Worm (Caenorhabditis elegans) whole organism, L2 larva: ENCODE measurements around the gene srw-120.

Experiments
- C34F6.9 ChIP-seq: fragments of 150-350 bp; optimal IDR thresholded peaks from 2 replicates; lab custom pipeline; 2014; ENCODE audit warnings: missing biosample characterization, missing genetic modification characterization
- F13H6.1 ChIP-seq: sonication (generic microtip); optimal IDR thresholded peaks from 2 replicates; lab custom pipeline; 2016; ENCODE audit warnings: missing genetic modification characterization, missing compliant biosample characterization
- R02D3.7 ChIP-seq: fragments of 150-350 bp; optimal IDR thresholded peaks from 2 replicates; lab custom pipeline; 2014; ENCODE audit warnings: missing biosample characterization, missing genetic modification characterization
- Y55F3AM.14 ChIP-seq: fragments of 200-800 bp; sonication (Bioruptor generic); optimal IDR thresholded peaks from 2 replicates; lab custom pipeline; 2018; ENCODE audit warnings: mild to moderate bottlenecking, missing genetic modification characterization, missing compliant biosample characterization
- alr-1 ChIP-seq: fragments of 150-350 bp; optimal IDR thresholded peaks from 2 replicates; lab custom pipeline; 2014; ENCODE audit warnings: missing biosample characterization, missing genetic modification characterization
- ama-1 ChIP-seq: fragments of 150-350 bp; optimal IDR thresholded peaks from 2 replicates; lab custom pipeline; 2018; ENCODE audit warnings: inconsistent platforms
- ceh-16 ChIP-seq: fragments of 150-350 bp; optimal IDR thresholded peaks from 2 replicates; lab custom pipeline; 2014; ENCODE audit warnings: missing biosample characterization, missing genetic modification characterization
- crh-2 ChIP-seq: sonication (generic microtip); optimal IDR thresholded peaks from 2 replicates; lab custom pipeline; 2017; ENCODE audit warnings: missing biosample characterization, missing genetic modification characterization
- dmd-4 ChIP-seq: sonication (generic microtip); optimal IDR thresholded peaks from 2 replicates; lab custom pipeline; 2017; ENCODE audit warnings: missing biosample characterization, missing genetic modification characterization
- egl-27 ChIP-seq: sonication (generic microtip); optimal IDR thresholded peaks from 3 replicates; lab custom pipeline; 2017; ENCODE audit warnings: missing biosample characterization, missing genetic modification reagents, missing genetic modification characterization
- elt-1 ChIP-seq: fragments of 150-350 bp; optimal IDR thresholded peaks from 2 replicates; lab custom pipeline; 2014; ENCODE audit warnings: missing biosample characterization, missing genetic modification characterization
- elt-3 ChIP-seq: sonication (generic microtip); optimal IDR thresholded peaks from 2 replicates; lab custom pipeline; 2017; ENCODE audit warnings: missing biosample characterization, missing genetic modification characterization
- fos-1 ChIP-seq: fragments of 150-350 bp; optimal IDR thresholded peaks from 2 replicates; lab custom pipeline; 2014; ENCODE audit warnings: missing biosample characterization, missing genetic modification characterization
- gmeb-1 ChIP-seq: fragments of 150-350 bp; optimal IDR thresholded peaks from 2 replicates; lab custom pipeline; 2014; ENCODE audit warnings: missing biosample characterization, missing genetic modification characterization
- lin-13 ChIP-seq: fragments of 150-350 bp; optimal IDR thresholded peaks from 2 replicates; lab custom pipeline; 2014; ENCODE audit warnings: missing biosample characterization, missing genetic modification reagents, missing genetic modification characterization
- lin-39 ChIP-seq: fragments of 150-350 bp; optimal IDR thresholded peaks from 2 replicates; lab custom pipeline; 2014; ENCODE audit warnings: missing biosample characterization, missing genetic modification reagents, missing genetic modification characterization
- mab-5 ChIP-seq: fragments of 150-350 bp; optimal IDR thresholded peaks from 2 replicates; lab custom pipeline; 2014; ENCODE audit warnings: missing biosample characterization, missing genetic modification characterization
- mbf-1 ChIP-seq: sonication (generic microtip); optimal IDR thresholded peaks from 2 replicates; lab custom pipeline; 2017; ENCODE audit warnings: missing biosample characterization, missing genetic modification characterization
- mdl-1 ChIP-seq, 2 experiments: fragments of 150-350 bp in 1 of 2; sonication (generic microtip) in 1 of 2; optimal IDR thresholded peaks; 2 replicates each; lab custom pipeline; 2017; ENCODE audit warnings: missing biosample characterization in 2 of 2, missing genetic modification characterization in 2 of 2
- nhr-10 ChIP-seq: sonication (generic microtip); optimal IDR thresholded peaks from 2 replicates; lab custom pipeline; 2017; ENCODE audit warnings: missing biosample characterization, missing genetic modification characterization
- nhr-11 ChIP-seq: fragments of 150-350 bp; optimal IDR thresholded peaks from 2 replicates; lab custom pipeline; 2014; ENCODE audit warnings: missing biosample characterization, missing genetic modification characterization
- nhr-12 ChIP-seq: fragments of 150-350 bp; optimal IDR thresholded peaks from 2 replicates; lab custom pipeline; 2014; ENCODE audit warnings: missing biosample characterization, missing genetic modification characterization
- nhr-21 ChIP-seq: fragments of 150-350 bp; optimal IDR thresholded peaks from 2 replicates; lab custom pipeline; 2014; ENCODE audit warnings: missing biosample characterization, missing genetic modification characterization
- nhr-6 ChIP-seq: fragments of 150-350 bp; optimal IDR thresholded peaks from 2 replicates; lab custom pipeline; 2014; ENCODE audit warnings: missing biosample characterization, missing genetic modification characterization
- nhr-77 ChIP-seq: fragments of 150-350 bp; optimal IDR thresholded peaks from 2 replicates; lab custom pipeline; 2014; ENCODE audit warnings: missing biosample characterization, missing genetic modification characterization
- peb-1 ChIP-seq: fragments of 150-350 bp; optimal IDR thresholded peaks from 2 replicates; lab custom pipeline; 2014; ENCODE audit warnings: missing biosample characterization, missing genetic modification characterization
- sem-4 ChIP-seq: fragments of 150-350 bp; optimal IDR thresholded peaks from 2 replicates; lab custom pipeline; 2014; ENCODE audit warnings: missing biosample characterization, missing genetic modification reagents, missing genetic modification characterization
- sma-3 ChIP-seq: sonication (generic microtip); optimal IDR thresholded peaks from 2 replicates; lab custom pipeline; 2016; ENCODE audit warnings: missing genetic modification reagents, missing genetic modification characterization, missing compliant biosample characterization
- sma-9 ChIP-seq, 2 experiments: fragments of 150-350 bp in 1 of 2; sonication (generic microtip) in 1 of 2; optimal IDR thresholded peaks; 2 replicates each; lab custom pipeline; 2014 to 2016; ENCODE audit warnings: missing genetic modification characterization in 2 of 2, mild to moderate bottlenecking in 1 of 2, missing biosample characterization in 1 of 2, missing compliant biosample characterization in 1 of 2, missing genetic modification reagents in 1 of 2, moderate library complexity in 1 of 2
- unc-39 ChIP-seq: fragments of 150-350 bp; optimal IDR thresholded peaks from 2 replicates; lab custom pipeline; 2014; ENCODE audit warnings: missing biosample characterization, missing genetic modification characterization
- unc-55 ChIP-seq: fragments of 150-350 bp; sonication (generic microtip); optimal IDR thresholded peaks from 3 replicates; lab custom pipeline; 2014; ENCODE audit warnings: missing biosample characterization, missing genetic modification reagents, missing genetic modification characterization
- unc-62 ChIP-seq: fragments of 150-350 bp; optimal IDR thresholded peaks from 2 replicates; lab custom pipeline; 2014; ENCODE audit warnings: missing biosample characterization, missing genetic modification reagents, missing genetic modification characterization
- zag-1 ChIP-seq: fragments of 150-350 bp; optimal IDR thresholded peaks from 2 replicates; lab custom pipeline; 2014; ENCODE audit warnings: missing biosample characterization, missing genetic modification characterization
- ztf-1 ChIP-seq: fragments of 200-800 bp; sonication (Bioruptor generic); conservative IDR thresholded peaks from 2 replicates; pipeline ENCODE4 v1.3.6; 2022; ENCODE audit warnings: missing genetic modification characterization, missing compliant biosample characterization
- ztf-11 ChIP-seq: sonication (generic microtip); optimal IDR thresholded peaks from 2 replicates; lab custom pipeline; 2017; ENCODE audit warnings: missing biosample characterization, missing genetic modification characterization
- ztf-4 ChIP-seq: fragments of 150-350 bp; optimal IDR thresholded peaks from 2 replicates; lab custom pipeline; 2014; ENCODE audit warnings: missing biosample characterization, missing genetic modification characterization

Gene srw-120

ce11 chrV:3034236-3034635, 38.2 kb upstream of the srw-120 start, which contains the start of gene srw-8:
Gene srw-8, minus strand, starts transcription at chrV:3034336.
- TF ChIP-seq nhr-12 (tag; lab: Kevin White, UChicago) (no peak), crh-2 (tag; lab: Kevin White, UChicago) (no peak), R02D3.7 (tag; lab: Kevin White, UChicago) (no peak), Y55F3AM.14 (no peak), lin-13 (GFP tag; lab: Kevin White, UChicago) (no peak), sem-4 (tag; lab: Kevin White, UChicago) (no peak), ceh-16 (tag; lab: Kevin White, UChicago) (no peak), elt-1 (tag; lab: Kevin White, UChicago) (no peak), nhr-21 (no peak), unc-39 (no peak), mbf-1 (no peak), nhr-77 (tag; lab: Kevin White, UChicago) (no peak), sma-3 (GFP tag; lab: Kevin White, UChicago) (no peak), egl-27 (tag; lab: Kevin White, UChicago) (no peak)

ce11 chrV:3032343-3032742, 36.3 kb upstream of the srw-120 start, which contains the start of gene irld-38:
Gene irld-38, minus strand, starts transcription at chrV:3032443.
- TF ChIP-seq ztf-1 (GFP tag; lab: Robert Waterston, UW) (no peak), ztf-4 (tag; lab: Kevin White, UChicago) (no peak), dmd-4 (tag; lab: Kevin White, UChicago) (no peak), fos-1 (tag; lab: Kevin White, UChicago) (no peak), unc-55 (no peak), ztf-11 (no peak), sma-3 (GFP tag; lab: Kevin White, UChicago) (no peak), nhr-21 (no peak), C34F6.9 (tag; lab: Kevin White, UChicago) (no peak), sma-9 (GFP tag; optimal IDR thresholded peaks at IDR 0.05; lab: Kevin White, UChicago) (no peak), sma-9 (tag; optimal IDR thresholded peaks at IDR 0.05; lab: Kevin White, UChicago) (no peak), nhr-6 (tag; lab: Kevin White, UChicago) (no peak), elt-1 (tag; lab: Kevin White, UChicago) (no peak), lin-13 (GFP tag; lab: Kevin White, UChicago) (no peak), crh-2 (tag; lab: Kevin White, UChicago) (no peak), alr-1 (tag; lab: Kevin White, UChicago) (no peak), mab-5 (no peak), unc-39 (no peak), ceh-16 (tag; lab: Kevin White, UChicago) (no peak), F13H6.1 (tag; lab: Kevin White, UChicago) (no peak)

- TF ChIP-seq nhr-12 (tag; lab: Kevin White, UChicago) (no peak), ceh-16 (tag; lab: Kevin White, UChicago) (no peak), mdl-1 (tag; optimal IDR thresholded peaks at IDR 0.05; lab: Kevin White, UChicago) (no peak), gmeb-1 (tag; lab: Kevin White, UChicago) (no peak), mab-5 (no peak), C34F6.9 (tag; lab: Kevin White, UChicago) (no peak), ztf-1 (GFP tag; lab: Robert Waterston, UW) (no peak), egl-27 (tag; lab: Kevin White, UChicago) (no peak), lin-39 (tag; lab: Kevin White, UChicago) (no peak), zag-1 (tag; lab: Kevin White, UChicago) (no peak), nhr-10 (no peak), peb-1 (no peak), unc-39 (no peak), unc-62 (GFP tag; lab: Kevin White, UChicago) (no peak), nhr-11 (no peak), ama-1 (no peak), elt-3 (tag; lab: Kevin White, UChicago) (no peak), crh-2 (tag; lab: Kevin White, UChicago) (no peak)
- TF ChIP-seq, all 48 proteins: peak for 0
Observed at ce11 chrV:3028205-3028604, 32.2 kb upstream of the srw-120 start, which contains the start of gene asp-7. Gene asp-7, plus strand, starts transcription at chrV:3028285.

DNA sequence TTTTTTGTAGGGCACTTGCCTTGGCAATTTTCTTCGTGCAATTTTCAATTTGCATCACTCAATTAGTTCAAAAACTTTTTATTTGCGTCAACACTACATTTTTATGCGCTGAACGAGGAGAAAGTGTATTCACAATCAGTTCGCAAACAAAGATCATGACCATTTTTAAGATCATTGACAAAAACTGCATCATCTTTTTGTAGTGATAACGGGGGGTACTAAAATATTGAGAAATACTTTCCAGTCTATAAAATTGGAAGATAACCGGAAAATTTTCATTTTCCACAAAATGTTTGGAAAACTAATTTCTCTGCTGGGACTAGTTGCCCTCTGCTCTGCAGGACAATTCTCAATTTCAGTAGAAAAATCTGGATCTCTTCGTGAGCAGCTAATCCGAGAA, 28.3 kb upstream of the srw-120 start, which contains the start of gene asp-8:
asp-8 (plus strand) TSS at position 276 of the 400 bp plus-strand sequence.
- TF ChIP-seq ceh-16 (tag; lab: Kevin White, UChicago) (no peak), ama-1 (no peak), sma-9 (GFP tag; optimal IDR thresholded peaks at IDR 0.05; lab: Kevin White, UChicago) (peak; percentile 45), sma-9 (tag; optimal IDR thresholded peaks at IDR 0.05; lab: Kevin White, UChicago) (no peak), fos-1 (tag; lab: Kevin White, UChicago) (peak; percentile 28)
